Worm (Caenorhabditis elegans) whole organism, midembryonic: ENCODE results near the gene C10A4.6.

Source experiments
- T22C8.4 ChIP-seq: fragments of 200-800 bp; sonication (Bioruptor generic); IDR thresholded peaks from 2 replicates; pipeline ENCODE4 v1.3.6; 2022; ENCODE audit warnings: missing genetic modification characterization, missing compliant biosample characterization
- cog-1 ChIP-seq: sonication (generic microtip); optimal IDR thresholded peaks from 2 replicates; lab custom pipeline; 2016; ENCODE audit warnings: missing genetic modification characterization, missing compliant biosample characterization
- flt-1 ChIP-seq: fragments of 200-800 bp; sonication (Bioruptor generic); IDR thresholded peaks from 2 replicates; pipeline ENCODE4 v1.3.6; 2022; ENCODE audit warnings: missing genetic modification characterization, missing compliant biosample characterization
- klf-2 ChIP-seq: fragments of 200-800 bp; sonication (Bioruptor generic); conservative IDR thresholded peaks from 2 replicates; pipeline ENCODE4 v1.3.6; 2022; ENCODE audit warnings: missing genetic modification reagents, missing genetic modification characterization, missing compliant biosample characterization
- med-1 ChIP-seq: sonication (generic microtip); optimal IDR thresholded peaks from 2 replicates; lab custom pipeline; 2017; ENCODE audit warnings: missing genetic modification characterization, mild to moderate bottlenecking, missing compliant biosample characterization, antibody characterized with exemption, missing genetic modification reagents; ENCODE audit not compliant: insufficient read depth
- ref-1 ChIP-seq: fragments of 200-800 bp; sonication (Bioruptor generic); conservative IDR thresholded peaks from 2 replicates; pipeline ENCODE4 v1.3.6; 2022; ENCODE audit warnings: missing genetic modification reagents, missing genetic modification characterization, missing compliant biosample characterization
- tab-1 ChIP-seq: fragments of 200-800 bp; sonication (Bioruptor generic); IDR thresholded peaks from 2 replicates; pipeline ENCODE4 v1.3.6; 2022; ENCODE audit warnings: missing genetic modification characterization, missing compliant biosample characterization
- ztf-23 ChIP-seq: fragments of 200-800 bp; sonication (Bioruptor generic); IDR thresholded peaks from 2 replicates; pipeline ENCODE4 v1.3.6; 2022; ENCODE audit warnings: missing genetic modification reagents, missing genetic modification characterization, missing compliant biosample characterization
- ztf-29 ChIP-seq: fragments of 200-800 bp; sonication (Bioruptor generic); IDR thresholded peaks from 2 replicates; pipeline ENCODE4 v1.3.6; 2022; ENCODE audit warnings: missing genetic modification reagents, missing genetic modification characterization, missing compliant biosample characterization

Gene C10A4.6

ce11 chrX:7420571-7420970 lies 30.2 kb downstream of the C10A4.6 start, which contains the start of gene C10A4.9:
TSS of gene C10A4.9 (plus strand) at chrX:7420871.
- TF ChIP-seq tab-1 (no peak), T22C8.4 (GFP tag; lab: Robert Waterston, UW) (no peak), med-1 (no peak), klf-2 (GFP tag; lab: Robert Waterston, UW) (no peak), flt-1 (GFP tag; lab: Robert Waterston, UW) (no peak), cog-1 (no peak), ztf-29 (GFP tag; lab: Robert Waterston, UW) (no peak), ztf-23 (GFP tag; lab: Robert Waterston, UW) (no peak), ref-1 (GFP tag; lab: Robert Waterston, UW) (no peak)

ce11 chrX:7424813-7425212 lies 34.4 kb downstream of the C10A4.6 start, which contains the start of gene mnm-2:
TSS of gene mnm-2 (minus strand) at chrX:7424913.
- TF ChIP-seq T22C8.4 (GFP tag; lab: Robert Waterston, UW) (no peak), tab-1 (no peak), ztf-23 (GFP tag; lab: Robert Waterston, UW) (no peak), ref-1 (GFP tag; lab: Robert Waterston, UW) (no peak), klf-2 (GFP tag; lab: Robert Waterston, UW) (no peak), med-1 (no peak), ztf-29 (GFP tag; lab: Robert Waterston, UW) (no peak), flt-1 (GFP tag; lab: Robert Waterston, UW) (no peak), cog-1 (no peak)

ce11 chrX:7430483-7430882 lies 40.1 kb downstream of the C10A4.6 start:
- TF ChIP-seq klf-2 (GFP tag; lab: Robert Waterston, UW) (no peak), med-1 (no peak), ztf-23 (GFP tag; lab: Robert Waterston, UW) (no peak), T22C8.4 (GFP tag; lab: Robert Waterston, UW) (no peak), tab-1 (no peak), ref-1 (GFP tag; lab: Robert Waterston, UW) (no peak), ztf-29 (GFP tag; lab: Robert Waterston, UW) (no peak), cog-1 (no peak), flt-1 (GFP tag; lab: Robert Waterston, UW) (no peak)

- TF ChIP-seq ref-1 (GFP tag; lab: Robert Waterston, UW), result no peak
Observed at ce11 chrX:7431165-7431564, 40.8 kb downstream of the C10A4.6 start, which contains the start of gene clc-2. TSS of gene clc-2 (plus strand) at chrX:7431465.

ce11 chrX:7433269-7433668 lies 42.9 kb downstream of the C10A4.6 start, which contains the start of gene clc-5:
TSS of gene clc-5 (plus strand) at chrX:7433569.
- no peak for TF ChIP-seq ztf-23 (GFP tag; lab: Robert Waterston, UW)
- no peak for TF ChIP-seq flt-1 (GFP tag; lab: Robert Waterston, UW)
- TF ChIP-seq tab-1, result no peak
- no peak for TF ChIP-seq ref-1 (GFP tag; lab: Robert Waterston, UW)
- TF ChIP-seq ztf-29 (GFP tag; lab: Robert Waterston, UW), result no peak
- no peak for TF ChIP-seq klf-2 (GFP tag; lab: Robert Waterston, UW)
- no peak for TF ChIP-seq T22C8.4 (GFP tag; lab: Robert Waterston, UW)
- TF ChIP-seq med-1, result no peak
- no peak for TF ChIP-seq cog-1

ce11 chrX:7436912-7437311 lies 46.5 kb downstream of the C10A4.6 start:
- TF ChIP-seq ref-1 (GFP tag; lab: Robert Waterston, UW) (no peak), ztf-29 (GFP tag; lab: Robert Waterston, UW) (no peak), T22C8.4 (GFP tag; lab: Robert Waterston, UW) (no peak), flt-1 (GFP tag; lab: Robert Waterston, UW) (no peak), cog-1 (no peak), med-1 (no peak)

- no peak for TF ChIP-seq flt-1 (GFP tag; lab: Robert Waterston, UW)
- no peak for TF ChIP-seq T22C8.4 (GFP tag; lab: Robert Waterston, UW)
- no peak for TF ChIP-seq tab-1
- no peak for TF ChIP-seq klf-2 (GFP tag; lab: Robert Waterston, UW)
- TF ChIP-seq ref-1 (GFP tag; lab: Robert Waterston, UW), result no peak
- TF ChIP-seq cog-1, result no peak
- no peak for TF ChIP-seq ztf-29 (GFP tag; lab: Robert Waterston, UW)
- no peak for TF ChIP-seq ztf-23 (GFP tag; lab: Robert Waterston, UW)
- no peak for TF ChIP-seq med-1
Observed at ce11 chrX:7437949-7438348, 47.6 kb downstream of the C10A4.6 start, which contains the start of gene C01C10.2. TSS of gene C01C10.2 (minus strand) at chrX:7438118.

ce11 chrX:7440102-7440501 lies 49.7 kb downstream of the C10A4.6 start:
- TF ChIP-seq ztf-29 (GFP tag; lab: Robert Waterston, UW), result no peak
- TF ChIP-seq flt-1 (GFP tag; lab: Robert Waterston, UW), result no peak
- TF ChIP-seq tab-1, result no peak
- no peak for TF ChIP-seq med-1
- TF ChIP-seq T22C8.4 (GFP tag; lab: Robert Waterston, UW), result no peak
- TF ChIP-seq ztf-23 (GFP tag; lab: Robert Waterston, UW), result no peak
- TF ChIP-seq cog-1, result no peak
- no peak for TF ChIP-seq klf-2 (GFP tag; lab: Robert Waterston, UW)
- TF ChIP-seq ref-1 (GFP tag; lab: Robert Waterston, UW), result no peak
